Worm (Caenorhabditis elegans) whole organism, L1 larva: ENCODE data around the gene T10F2.2.

Experiments
- C04F5.9 ChIP-seq: sonication (generic microtip); optimal IDR thresholded peaks from 2 replicates; lab custom pipeline; 2016; ENCODE audit warnings: missing genetic modification characterization, missing compliant biosample characterization
- ceh-82 ChIP-seq, 3 experiments: fragments of 150-350 bp in 1 of 3; sonication (generic microtip) in 2 of 3; optimal IDR thresholded peaks; 2 replicates each; lab custom pipeline; 2014 to 2017; ENCODE audit warnings: missing biosample characterization in 3 of 3, missing genetic modification characterization in 3 of 3
- elt-3 ChIP-seq, 6 experiments: fragments of 150-350 bp in 1 of 6; sonication (generic microtip); optimal IDR thresholded peaks; 2 replicates each; lab custom pipeline; 2017 to 2018; ENCODE audit warnings: missing biosample characterization in 6 of 6, missing genetic modification characterization in 6 of 6, inconsistent platforms in 1 of 6

DNA sequence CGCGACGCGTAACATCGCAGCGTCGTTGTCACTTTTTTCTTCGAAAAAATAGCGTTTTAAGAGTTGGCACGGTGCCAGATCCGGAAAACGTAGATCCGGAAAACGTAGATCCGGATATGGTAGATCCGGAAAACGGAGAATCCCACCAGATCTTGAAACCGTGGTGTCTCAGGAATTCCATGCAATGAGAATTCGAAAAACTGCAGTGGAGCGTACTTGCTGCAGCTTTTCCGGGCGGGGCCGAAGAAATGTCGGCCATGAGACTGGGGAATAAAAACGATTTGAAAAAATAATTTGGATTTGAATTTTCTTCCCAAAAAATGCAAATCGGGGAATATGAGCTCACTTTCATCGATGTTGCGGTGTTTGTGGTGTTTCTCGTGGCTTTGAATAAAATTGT is 7.4 kb upstream of the T10F2.2 start, which contains the start of gene K10D2.5:
- peak in 3 of 6 experiments; percentile 76 to 79 (median 79) for TF ChIP-seq elt-3 (tag; optimal IDR thresholded peaks at IDR 0.05; lab: Kevin White, UChicago)
- peak; percentile 91 to 97 (median 95) for TF ChIP-seq ceh-82 (tag; optimal IDR thresholded peaks at IDR 0.05; lab: Kevin White, UChicago)
- TF ChIP-seq C04F5.9 (tag; lab: Kevin White, UChicago): peak; percentile 94
